Worm (Caenorhabditis elegans) whole organism, early embryonic: Measurements from ENCODE around the gene nifk-1.

Experiments
- B0310.2 ChIP-seq: sonication (generic microtip); optimal IDR thresholded peaks from 2 replicates; lab custom pipeline; 2016; ENCODE audit warnings: mild to moderate bottlenecking, missing genetic modification characterization, missing compliant biosample characterization
- F13C5.2 ChIP-seq: sonication (generic microtip); optimal IDR thresholded peaks from 2 replicates; lab custom pipeline; 2017; ENCODE audit warnings: mild to moderate bottlenecking, missing genetic modification characterization, inconsistent platforms, missing compliant biosample characterization
- ama-1 ChIP-seq: fragments of 150-350 bp; optimal IDR thresholded peaks from 2 replicates; lab custom pipeline; 2014
- hnd-1 ChIP-seq: sonication (generic microtip); optimal IDR thresholded peaks from 2 replicates; lab custom pipeline; 2016; ENCODE audit warnings: missing genetic modification characterization, missing compliant biosample characterization
- pes-1 ChIP-seq: fragments of 200-800 bp; sonication (Bioruptor generic); IDR thresholded peaks from 2 replicates; pipeline ENCODE4 v1.3.6; 2022; ENCODE audit warnings: missing genetic modification reagents, missing genetic modification characterization, missing compliant biosample characterization
- tbx-11 ChIP-seq: fragments of 200-800 bp; sonication (Bioruptor generic); IDR thresholded peaks from 2 replicates; pipeline ENCODE4 v1.3.6; 2022; ENCODE audit warnings: missing genetic modification characterization, missing compliant biosample characterization
- tra-4 ChIP-seq: sonication (generic microtip); optimal IDR thresholded peaks from 2 replicates; lab custom pipeline; 2017; ENCODE audit warnings: missing genetic modification characterization, missing compliant biosample characterization

- TF ChIP-seq tra-4 (no peak), B0310.2 (tag; lab: Kevin White, UChicago) (no peak), ama-1 (lab: Kevin White, UChicago) (no peak), hnd-1 (tag; lab: Kevin White, UChicago) (no peak), F13C5.2 (no peak), pes-1 (GFP tag; lab: Robert Waterston, UW) (no peak), tbx-11 (no peak)
Observed at ce11 chrIII:4643262-4643661, 49.8 kb downstream of the nifk-1 start, which contains the start of gene pfas-1.
